Fruit fly (Drosophila melanogaster) whole organism, embryonic: Measurements from ENCODE around the gene RpL34b.

Source experiments
- Adf1 ChIP-seq: fragments of 200-800 bp; sonication (Bioruptor generic); IDR thresholded peaks from 2 replicates; pipeline ENCODE4 v1.3.6; 2022; ENCODE audit warnings: missing biosample characterization, missing genetic modification characterization
- Antp ChIP-seq: fragments of 200-800 bp; sonication (Bioruptor generic); optimal IDR thresholded peaks from 3 replicates; lab custom pipeline; 2016; ENCODE audit warnings: missing biosample characterization, missing genetic modification characterization
- BtbVII ChIP-seq: fragments of 200-800 bp; sonication (Bioruptor generic); optimal IDR thresholded peaks from 3 replicates; lab custom pipeline; 2017; ENCODE audit warnings: missing biosample characterization, mild to moderate bottlenecking, missing genetic modification characterization
- CG10543 ChIP-seq: fragments of 200-800 bp; sonication (Bioruptor generic); optimal IDR thresholded peaks from 3 replicates; lab custom pipeline; 2017; ENCODE audit warnings: missing biosample characterization, mild to moderate bottlenecking, missing genetic modification characterization, moderate library complexity
- CG11504 ChIP-seq: fragments of 200-800 bp; sonication (Bioruptor generic); optimal IDR thresholded peaks from 3 replicates; lab custom pipeline; 2019; ENCODE audit warnings: missing biosample characterization, mild to moderate bottlenecking, missing genetic modification characterization, moderate library complexity
- CG11560 ChIP-seq: fragments of 200-800 bp; sonication (Bioruptor generic); IDR thresholded peaks from 3 replicates; pipeline ENCODE4 v1.3.6; 2022; ENCODE audit warnings: missing biosample characterization, missing genetic modification characterization
- CG13296 ChIP-seq: fragments of 200-800 bp; sonication (Bioruptor generic); optimal IDR thresholded peaks from 3 replicates; lab custom pipeline; 2018; ENCODE audit warnings: missing biosample characterization, mild to moderate bottlenecking, missing genetic modification characterization
- CG13424 ChIP-seq: fragments of 200-800 bp; sonication (Bioruptor generic); optimal IDR thresholded peaks from 2 replicates; lab custom pipeline; 2019; ENCODE audit warnings: missing biosample characterization, mild to moderate bottlenecking, missing genetic modification characterization, moderate library complexity
- CG14014 ChIP-seq: fragments of 200-800 bp; sonication (Bioruptor generic); IDR thresholded peaks from 2 replicates; pipeline ENCODE4 v1.3.6; 2022; ENCODE audit warnings: missing biosample characterization, missing genetic modification characterization
- CG15479 ChIP-seq: fragments of 200-800 bp; sonication (Bioruptor generic); optimal IDR thresholded peaks from 3 replicates; lab custom pipeline; 2019; ENCODE audit warnings: missing biosample characterization, mild to moderate bottlenecking, missing genetic modification characterization, moderate library complexity
- CG17359 ChIP-seq: fragments of 200-800 bp; sonication (Bioruptor generic); optimal IDR thresholded peaks from 3 replicates; lab custom pipeline; 2018; ENCODE audit warnings: missing biosample characterization, mild to moderate bottlenecking, missing genetic modification characterization, moderate library complexity
- CG2120 ChIP-seq: fragments of 200-800 bp; sonication (Bioruptor generic); optimal IDR thresholded peaks from 3 replicates; lab custom pipeline; 2016; ENCODE audit warnings: missing biosample characterization, missing genetic modification characterization
- CG3163 ChIP-seq: fragments of 200-800 bp; sonication (Bioruptor generic); optimal IDR thresholded peaks from 3 replicates; lab custom pipeline; 2016; ENCODE audit warnings: missing biosample characterization, missing genetic modification characterization
- CG32532 ChIP-seq: fragments of 200-800 bp; sonication (Bioruptor generic); IDR thresholded peaks from 2 replicates; pipeline ENCODE4 v1.3.6; 2022; ENCODE audit warnings: missing biosample characterization, missing genetic modification characterization
- CG42726 ChIP-seq: fragments of 200-800 bp; sonication (Bioruptor generic); IDR thresholded peaks from 2 replicates; pipeline ENCODE4 v1.3.6; 2022; ENCODE audit warnings: missing biosample characterization, missing genetic modification characterization; ENCODE audit not compliant: partially characterized antibody
- CG6175 ChIP-seq: fragments of 200-800 bp; sonication (Bioruptor generic); IDR thresholded peaks from 3 replicates; pipeline ENCODE4 v1.3.6; 2022; ENCODE audit warnings: missing biosample characterization, missing genetic modification characterization
- CG6791 ChIP-seq: fragments of 200-800 bp; sonication (Bioruptor generic); IDR thresholded peaks from 3 replicates; pipeline ENCODE4 v1.3.6; 2022; ENCODE audit warnings: missing biosample characterization, missing genetic modification characterization; ENCODE audit not compliant: partially characterized antibody
- Dfd ChIP-seq, 2 experiments: fragments of >200 bp; optimal IDR thresholded peaks; 2 replicates each; lab custom pipeline; 2017; ENCODE audit warnings: missing biosample characterization in 2 of 2, missing genetic modification characterization in 2 of 2
- Drgx ChIP-seq: fragments of 200-800 bp; sonication (Bioruptor generic); IDR thresholded peaks from 2 replicates; pipeline ENCODE4 v1.3.6; 2022; ENCODE audit warnings: missing biosample characterization, missing genetic modification characterization
- Ets65A ChIP-seq: fragments of 200-800 bp; sonication (Bioruptor generic); peaks from one replicate; lab custom pipeline; 2016; ENCODE audit warnings: missing biosample characterization, missing genetic modification characterization
- H2.0 ChIP-seq: fragments of 200-800 bp; sonication (Bioruptor generic); IDR thresholded peaks from 2 replicates; pipeline ENCODE4 v1.3.6; 2022; ENCODE audit warnings: missing biosample characterization, missing genetic modification characterization
- Hand ChIP-seq: fragments of 200-800 bp; sonication (Bioruptor generic); optimal IDR thresholded peaks from 2 replicates; lab custom pipeline; 2017; ENCODE audit warnings: mild to moderate bottlenecking, missing biosample characterization, missing genetic modification reagents, missing genetic modification characterization
- Med ChIP-seq: fragments of 200-800 bp; sonication (Bioruptor generic); peaks from one replicate; lab custom pipeline; 2016; ENCODE audit warnings: missing biosample characterization, missing genetic modification characterization, mild to moderate bottlenecking, inconsistent platforms, moderate library complexity
- Neu2 ChIP-seq: fragments of 200-800 bp; sonication (Bioruptor generic); optimal IDR thresholded peaks from 3 replicates; lab custom pipeline; 2016; ENCODE audit warnings: missing biosample characterization, missing genetic modification characterization, borderline replicate concordance
- NfI ChIP-seq: fragments of 200-800 bp; sonication (Bioruptor generic); optimal IDR thresholded peaks from 3 replicates; lab custom pipeline; 2018; ENCODE audit warnings: missing biosample characterization, mild to moderate bottlenecking, missing genetic modification characterization, moderate library complexity
- Side ChIP-seq: fragments of 200-800 bp; sonication (Bioruptor generic); optimal IDR thresholded peaks from 2 replicates; lab custom pipeline; 2016; ENCODE audit warnings: missing biosample characterization, missing genetic modification characterization
- Xrp1 ChIP-seq: fragments of 200-800 bp; sonication (Bioruptor generic); IDR thresholded peaks from 2 replicates; pipeline ENCODE4 v1.3.6; 2022; ENCODE audit warnings: missing biosample characterization, missing genetic modification characterization
- ara ChIP-seq: fragments of 200-800 bp; sonication (Bioruptor generic); IDR thresholded peaks from 2 replicates; pipeline ENCODE4 v1.3.6; 2022; ENCODE audit warnings: missing biosample characterization, missing genetic modification characterization
- disco-r ChIP-seq: fragments of 200-800 bp; sonication (Bioruptor generic); optimal IDR thresholded peaks from 2 replicates; lab custom pipeline; 2016; ENCODE audit warnings: missing biosample characterization, missing genetic modification characterization
- eve ChIP-seq, 2 experiments: fragments of >200 bp; optimal IDR thresholded peaks; 2 replicates each; lab custom pipeline; 2017; ENCODE audit warnings: missing biosample characterization in 2 of 2, missing genetic modification characterization in 2 of 2
- grn ChIP-seq: fragments of 200-800 bp; sonication (Bioruptor generic); optimal IDR thresholded peaks from 3 replicates; lab custom pipeline; 2017; ENCODE audit warnings: missing biosample characterization, missing genetic modification characterization
- gt ChIP-seq: fragments of 200-800 bp; sonication (Bioruptor generic); IDR thresholded peaks from 2 replicates; pipeline ENCODE4 v1.3.6; 2022; ENCODE audit warnings: missing biosample characterization, missing genetic modification characterization
- kay ChIP-seq: fragments of 200-800 bp; sonication (Bioruptor generic); optimal IDR thresholded peaks from 2 replicates; lab custom pipeline; 2016; ENCODE audit warnings: missing biosample characterization, missing genetic modification characterization
- ken ChIP-seq: fragments of 200-800 bp; sonication (Bioruptor generic); IDR thresholded peaks from 3 replicates; pipeline ENCODE4 v1.3.6; 2022; ENCODE audit warnings: missing biosample characterization, missing genetic modification characterization
- kni ChIP-seq: fragments of 200-800 bp; sonication (Bioruptor generic); optimal IDR thresholded peaks from 3 replicates; lab custom pipeline; 2017; ENCODE audit warnings: mild to moderate bottlenecking, missing biosample characterization, missing genetic modification reagents, missing genetic modification characterization
- lab ChIP-seq: fragments of 200-800 bp; sonication (Bioruptor generic); optimal IDR thresholded peaks from 3 replicates; lab custom pipeline; 2017; ENCODE audit warnings: missing biosample characterization, missing genetic modification characterization, mild to moderate bottlenecking, moderate library complexity, missing genetic modification reagents
- lilli ChIP-seq: fragments of 200-800 bp; sonication (Bioruptor generic); optimal IDR thresholded peaks from 3 replicates; lab custom pipeline; 2016; ENCODE audit warnings: missing biosample characterization, missing genetic modification characterization
- maf-S ChIP-seq: fragments of 200-800 bp; sonication (Bioruptor generic); optimal IDR thresholded peaks from 2 replicates; lab custom pipeline; 2016; ENCODE audit warnings: missing biosample characterization, missing genetic modification characterization
- oc ChIP-seq: fragments of 200-800 bp; sonication (Bioruptor generic); optimal IDR thresholded peaks from 2 replicates; lab custom pipeline; 2018; ENCODE audit warnings: missing biosample characterization, mild to moderate bottlenecking, missing genetic modification characterization, moderate library complexity
- org-1 ChIP-seq: fragments of 200-800 bp; sonication (Bioruptor generic); optimal IDR thresholded peaks from 2 replicates; lab custom pipeline; 2017; ENCODE audit warnings: missing biosample characterization, missing genetic modification characterization
- pb ChIP-seq: fragments of 200-800 bp; sonication (Bioruptor generic); optimal IDR thresholded peaks from 3 replicates; lab custom pipeline; 2016; ENCODE audit warnings: missing biosample characterization, missing genetic modification characterization
- row ChIP-seq: fragments of 200-800 bp; sonication (Bioruptor generic); IDR thresholded peaks from 3 replicates; pipeline ENCODE4 v1.3.6; 2022; ENCODE audit warnings: missing biosample characterization, missing genetic modification characterization
- sna ChIP-seq: fragments of 200-800 bp; sonication (Bioruptor generic); IDR thresholded peaks from 2 replicates; pipeline ENCODE4 v1.3.6; 2022; ENCODE audit warnings: missing biosample characterization, missing genetic modification characterization; ENCODE audit not compliant: partially characterized antibody
- sob ChIP-seq: fragments of 200-800 bp; sonication (Bioruptor generic); IDR thresholded peaks from 2 replicates; pipeline ENCODE4 v1.3.6; 2022; ENCODE audit warnings: missing biosample characterization, missing genetic modification characterization
- ttk ChIP-seq: fragments of 200-800 bp; sonication (Bioruptor generic); IDR thresholded peaks from 2 replicates; pipeline ENCODE4 v2.1.2; 2022; ENCODE audit warnings: missing biosample characterization, missing genetic modification characterization
- unpg ChIP-seq: fragments of 200-800 bp; sonication (Bioruptor generic); optimal IDR thresholded peaks from 3 replicates; lab custom pipeline; 2018; ENCODE audit warnings: missing biosample characterization, mild to moderate bottlenecking, missing genetic modification characterization, moderate library complexity
- yki ChIP-seq: fragments of >200 bp; optimal IDR thresholded peaks from 3 replicates; lab custom pipeline; 2018
- zfh1 ChIP-seq: fragments of 200-800 bp; sonication (Bioruptor generic); IDR thresholded peaks from 3 replicates; pipeline ENCODE4 v1.3.6; 2022; ENCODE audit warnings: missing biosample characterization, missing genetic modification characterization

RpL34b gene

dm6 chr3R:9437618-9438017, 36.6 kb upstream of the RpL34b start (continued):
- TF ChIP-seq CG10543 (GFP tag; lab: Kevin White, UChicago) (peak; percentile 52), sob (GFP tag; lab: Robert Waterston, UW) (0 out of 2 replicates have a peak, but pooled peaks have one; percentile 19)

- TF ChIP-seq CG14014 (GFP tag; lab: Robert Waterston, UW) = peak; percentile 9; the same call in 1 of the 2 replicates
- peak; percentile 39 for TF ChIP-seq BtbVII (GFP tag; lab: Kevin White, UChicago)
- no peak for TF ChIP-seq CG15479 (GFP tag; lab: Kevin White, UChicago)
- TF ChIP-seq yki (lab: Kevin White, UChicago) = peak; percentile 24
- no peak for TF ChIP-seq ttk
- peak; percentile 39 for TF ChIP-seq Hand
- TF ChIP-seq Adf1 = peak; percentile 21; the same call in 1 of the 2 replicates
- TF ChIP-seq gt (GFP tag; lab: Robert Waterston, UW) = no peak
- peak; percentile 9 for TF ChIP-seq Antp (GFP tag; lab: Kevin White, UChicago)
- peak; percentile 97 for TF ChIP-seq CG6175 (GFP tag; lab: Robert Waterston, UW)
- peak; percentile 18 for TF ChIP-seq grn (GFP tag; lab: Kevin White, UChicago)
- peak; percentile 5 for TF ChIP-seq disco-r (GFP tag; lab: Kevin White, UChicago)
- TF ChIP-seq Med (GFP tag; lab: Kevin White, UChicago) = peak; percentile 30
- TF ChIP-seq Neu2 (GFP tag; lab: Kevin White, UChicago) = no peak
- TF ChIP-seq CG11560 (tag; lab: Robert Waterston, UW) = no peak
- TF ChIP-seq unpg (GFP tag; lab: Kevin White, UChicago) = no peak
- peak; percentile 49; the same call in 1 of the 2 replicates for TF ChIP-seq sna (GFP tag; lab: Robert Waterston, UW)
- TF ChIP-seq Dfd (GFP tag; optimal IDR thresholded peaks at IDR 0.05; lab: Kevin White, UChicago) = peak in 1 of 2 experiments; percentile 21
- TF ChIP-seq NfI (GFP tag; lab: Kevin White, UChicago) = peak; percentile 6
- no peak for TF ChIP-seq ara (GFP tag; lab: Robert Waterston, UW)
- TF ChIP-seq CG2120 (GFP tag; lab: Kevin White, UChicago) = no peak
- TF ChIP-seq CG42726 (GFP tag; lab: Robert Waterston, UW) = peak; percentile 37; the same call in 1 of the 2 replicates
- TF ChIP-seq pb = peak; percentile 29
- TF ChIP-seq Ets65A = no peak
- peak; percentile 6 for TF ChIP-seq CG3163
- TF ChIP-seq H2.0 = 0 out of 2 replicates have a peak, but pooled peaks have one; percentile 10
- TF ChIP-seq eve (GFP tag; optimal IDR thresholded peaks at IDR 0.05; lab: Kevin White, UChicago) = no peak
- peak; percentile 81 for TF ChIP-seq kay
- no peak for TF ChIP-seq CG13424 (tag; lab: Kevin White, UChicago)
- peak; percentile 51 for TF ChIP-seq oc (tag; lab: Kevin White, UChicago)
- TF ChIP-seq org-1 (GFP tag; lab: Kevin White, UChicago) = peak; percentile 35
- TF ChIP-seq row (GFP tag; lab: Robert Waterston, UW) = no peak; the same call in 2 of the 3 replicates
- TF ChIP-seq CG32532 (GFP tag; lab: Robert Waterston, UW) = peak; percentile 50; the same call in 1 of the 2 replicates
- TF ChIP-seq ken (GFP tag; lab: Robert Waterston, UW) = no peak
- no peak for TF ChIP-seq CG11504
- TF ChIP-seq Side = no peak
- TF ChIP-seq lab (GFP tag; lab: Kevin White, UChicago) = peak; percentile 16
- no peak for TF ChIP-seq maf-S (GFP tag; lab: Kevin White, UChicago)
- no peak for TF ChIP-seq CG17359
- TF ChIP-seq zfh1 (GFP tag; lab: Robert Waterston, UW) = 0 out of 3 replicates have a peak, but pooled peaks have one; percentile 15
- TF ChIP-seq CG6791 = 0 out of 3 replicates have a peak, but pooled peaks have one; percentile 29
- TF ChIP-seq lilli (GFP tag; lab: Kevin White, UChicago) = peak; percentile 35
- no peak for TF ChIP-seq CG13296 (GFP tag; lab: Kevin White, UChicago)
- no peak for TF ChIP-seq Drgx (GFP tag; lab: Robert Waterston, UW)
- TF ChIP-seq kni (GFP tag; lab: Kevin White, UChicago) = peak; percentile 56
- peak; percentile 4; the same call in 1 of the 2 replicates for TF ChIP-seq Xrp1
These were observed 35.4 kb upstream of the RpL34b start for dm6 chr3R:9436358-9436972.
